Worm (Caenorhabditis elegans): Measurements from ENCODE around the gene fipr-15.

- TF ChIP-seq him-1 (tag; optimal IDR thresholded peaks at IDR 0.05) (no peak), W03F9.2 (tag; optimal IDR thresholded peaks at IDR 0.05) (no peak)
Observed at ce11 chrIV:10854042-10854441, 26.3 kb upstream of the fipr-15 start.
